Worm (Caenorhabditis elegans): ENCODE data around the gene ugt-9.
"Not testable (repeated sequence)": the region's sequence is repeated elsewhere in the genome, so short reads cannot be mapped to it uniquely, and the experiment has no call there.

ugt-9 gene

ce11 chrV:4877587-4877986 is 18.3 kb upstream of the ugt-9 start, which contains the start of gene T19H12.6:
Gene T19H12.6 (minus strand): TSS chrV:4877687.
- TF ChIP-seq him-1 (tag; optimal IDR thresholded peaks at IDR 0.05) (no peak), dao-5 (tag; optimal IDR thresholded peaks at IDR 0.05) (no peak)

- no peak for TF ChIP-seq W03F9.2 (tag; optimal IDR thresholded peaks at IDR 0.05)
- no peak for TF ChIP-seq dao-5 (tag; optimal IDR thresholded peaks at IDR 0.05)
- TF ChIP-seq him-1 (tag; optimal IDR thresholded peaks at IDR 0.05), result no peak
These were observed 16.6 kb upstream of the ugt-9 start, which contains the start of gene T19H12.15 for ce11 chrV:4879251-4879650. Gene T19H12.15 (minus strand): TSS chrV:4879351.

- TF ChIP-seq him-1 (tag; optimal IDR thresholded peaks at IDR 0.05) (no peak), W03F9.2 (tag; optimal IDR thresholded peaks at IDR 0.05) (no peak), dao-5 (tag; optimal IDR thresholded peaks at IDR 0.05) (no peak)
These were observed 14.5 kb upstream of the ugt-9 start, which contains the start of gene str-32 for ce11 chrV:4881377-4881776. Gene str-32 (minus strand): TSS chrV:4881477.

- TF ChIP-seq dao-5 (tag; optimal IDR thresholded peaks at IDR 0.05) (no peak), him-1 (tag; optimal IDR thresholded peaks at IDR 0.05) (no peak), W03F9.2 (tag; optimal IDR thresholded peaks at IDR 0.05) (no peak)
These were observed 11.4 kb upstream of the ugt-9 start, which contains the start of gene T19H12.12 for ce11 chrV:4884490-4884889. Gene T19H12.12 (plus strand): TSS chrV:4884790.

- no peak for TF ChIP-seq dao-5 (tag; optimal IDR thresholded peaks at IDR 0.05)
- no peak for TF ChIP-seq him-1 (tag; optimal IDR thresholded peaks at IDR 0.05)
- TF ChIP-seq W03F9.2 (tag; optimal IDR thresholded peaks at IDR 0.05), result no peak
These were observed 10.5 kb upstream of the ugt-9 start, which contains the start of gene T19H12.3 for ce11 chrV:4885372-4885771. Gene T19H12.3 (plus strand): TSS chrV:4885672.

ce11 chrV:4889477-4889876 is 6.4 kb upstream of the ugt-9 start, which contains the start of gene ugt-12:
Gene ugt-12 (minus strand): TSS chrV:4889629.
- TF ChIP-seq him-1 (tag; optimal IDR thresholded peaks at IDR 0.05) (no peak), W03F9.2 (tag; optimal IDR thresholded peaks at IDR 0.05) (no peak), dao-5 (tag; optimal IDR thresholded peaks at IDR 0.05) (no peak)

- peak; percentile 2 for TF ChIP-seq W03F9.2 (tag; optimal IDR thresholded peaks at IDR 0.05)
- TF ChIP-seq dao-5 (tag; optimal IDR thresholded peaks at IDR 0.05), result no peak
- TF ChIP-seq him-1 (tag; optimal IDR thresholded peaks at IDR 0.05), result no peak
These were observed 5.8 kb upstream of the ugt-9 start, which contains the start of gene T19H12.2 for ce11 chrV:4889976-4890479. Gene T19H12.2 (plus strand): TSS chrV:4890429.

- TF ChIP-seq him-1 (tag; optimal IDR thresholded peaks at IDR 0.05) (no peak), dao-5 (tag; optimal IDR thresholded peaks at IDR 0.05) (no peak), W03F9.2 (tag; optimal IDR thresholded peaks at IDR 0.05) (no peak)
These were observed 5.1 kb upstream of the ugt-9 start for ce11 chrV:4890781-4891180.

- TF ChIP-seq him-1 (tag; optimal IDR thresholded peaks at IDR 0.05) (no peak), W03F9.2 (tag; optimal IDR thresholded peaks at IDR 0.05) (no peak), dao-5 (tag; optimal IDR thresholded peaks at IDR 0.05) (no peak)
These were observed 4.5 kb upstream of the ugt-9 start for ce11 chrV:4891305-4891704.

ce11 chrV:4894971-4895370 is 877 bp upstream of the ugt-9 start, which contains the start of gene ugt-11:
Gene ugt-11 (minus strand): TSS chrV:4895071.
- no peak for TF ChIP-seq him-1 (tag; optimal IDR thresholded peaks at IDR 0.05)
- TF ChIP-seq dao-5 (tag; optimal IDR thresholded peaks at IDR 0.05), result no peak
- TF ChIP-seq W03F9.2 (tag; optimal IDR thresholded peaks at IDR 0.05), result no peak

ce11 chrV:4900020-4900419 is 4.2 kb downstream of the ugt-9 start, which contains the start of gene ugt-10:
Gene ugt-10 (minus strand): TSS chrV:4900120.
- not testable (repeated sequence) for TF ChIP-seq W03F9.2, him-1, dao-5 (tag; optimal IDR thresholded peaks at IDR 0.05)

- no peak for TF ChIP-seq him-1 (tag; optimal IDR thresholded peaks at IDR 0.05)
- TF ChIP-seq dao-5 (tag; optimal IDR thresholded peaks at IDR 0.05), result no peak
These were observed 5.2 kb downstream of the ugt-9 start, which contains the start of gene ugt-67 for ce11 chrV:4901074-4901473. Gene ugt-67 (plus strand): TSS chrV:4901374.

- TF ChIP-seq dao-5 (tag; optimal IDR thresholded peaks at IDR 0.05) (no peak), W03F9.2 (tag; optimal IDR thresholded peaks at IDR 0.05) (no peak), him-1 (tag; optimal IDR thresholded peaks at IDR 0.05) (no peak)
These were observed 7.8 kb downstream of the ugt-9 start, which contains the start of gene ugt-8 for ce11 chrV:4903696-4904095. Gene ugt-8 (plus strand): TSS chrV:4903930.

ce11 chrV:4905953-4906352 is 10.1 kb downstream of the ugt-9 start, which contains the start of gene ugt-14:
Gene ugt-14 (plus strand): TSS chrV:4906253.
- TF ChIP-seq dao-5 (tag; optimal IDR thresholded peaks at IDR 0.05) (no peak), W03F9.2 (tag; optimal IDR thresholded peaks at IDR 0.05) (no peak), him-1 (tag; optimal IDR thresholded peaks at IDR 0.05) (no peak)

- TF ChIP-seq dao-5 (tag; optimal IDR thresholded peaks at IDR 0.05) (no peak), W03F9.2 (tag; optimal IDR thresholded peaks at IDR 0.05) (no peak), him-1 (tag; optimal IDR thresholded peaks at IDR 0.05) (no peak)
These were observed 12.7 kb downstream of the ugt-9 start, which contains the start of gene ugt-13 for ce11 chrV:4908591-4908990. Gene ugt-13 (plus strand): TSS chrV:4908884.

All from whole organism, L4/young adult.